Fruit fly (Drosophila melanogaster) whole organism, embryonic: Measurements from ENCODE around the gene CG12661.

Source experiments
- Adf1 ChIP-seq: fragments of 200-800 bp; sonication (Bioruptor generic); IDR thresholded peaks from 2 replicates; pipeline ENCODE4 v1.3.6; 2022; ENCODE audit warnings: missing biosample characterization, missing genetic modification characterization
- B-H1 ChIP-seq: fragments of 200-800 bp; sonication (Bioruptor generic); IDR thresholded peaks from 3 replicates; pipeline ENCODE4 v1.3.6; 2022; ENCODE audit warnings: missing biosample characterization, missing genetic modification characterization
- Blimp-1 ChIP-seq: fragments of 200-800 bp; sonication (Bioruptor generic); optimal IDR thresholded peaks from 3 replicates; lab custom pipeline; 2018; ENCODE audit warnings: missing biosample characterization, missing genetic modification characterization, mild to moderate bottlenecking, moderate library complexity, missing genetic modification reagents
- BtbVII ChIP-seq: fragments of 200-800 bp; sonication (Bioruptor generic); optimal IDR thresholded peaks from 3 replicates; lab custom pipeline; 2017; ENCODE audit warnings: missing biosample characterization, mild to moderate bottlenecking, missing genetic modification characterization
- CG10321 ChIP-seq: fragments of 200-800 bp; sonication (Bioruptor generic); IDR thresholded peaks from 2 replicates; pipeline ENCODE4 v1.3.6; 2022; ENCODE audit warnings: missing biosample characterization, missing genetic modification characterization
- CG10565 ChIP-seq: fragments of 200-800 bp; sonication (Bioruptor generic); optimal IDR thresholded peaks from 3 replicates; lab custom pipeline; 2016; ENCODE audit warnings: missing biosample characterization, mild to moderate bottlenecking, missing genetic modification characterization
- CG11560 ChIP-seq: fragments of 200-800 bp; sonication (Bioruptor generic); IDR thresholded peaks from 3 replicates; pipeline ENCODE4 v1.3.6; 2022; ENCODE audit warnings: missing biosample characterization, missing genetic modification characterization
- CG13123 ChIP-seq: fragments of 200-800 bp; sonication (Bioruptor generic); optimal IDR thresholded peaks from 2 replicates; lab custom pipeline; 2016; ENCODE audit warnings: missing biosample characterization, missing genetic modification characterization
- CG13775 ChIP-seq: fragments of 200-800 bp; sonication (Bioruptor generic); optimal IDR thresholded peaks from 3 replicates; lab custom pipeline; 2017; ENCODE audit warnings: missing biosample characterization, mild to moderate bottlenecking, missing genetic modification characterization
- CG15479 ChIP-seq: fragments of 200-800 bp; sonication (Bioruptor generic); optimal IDR thresholded peaks from 3 replicates; lab custom pipeline; 2019; ENCODE audit warnings: missing biosample characterization, mild to moderate bottlenecking, missing genetic modification characterization, moderate library complexity
- CG16779 ChIP-seq: fragments of 200-800 bp; sonication (Bioruptor generic); IDR thresholded peaks from 2 replicates; pipeline ENCODE4 v1.3.6; 2022; ENCODE audit warnings: missing biosample characterization, missing genetic modification characterization
- CG17385 ChIP-seq: fragments of 200-800 bp; sonication (Bioruptor generic); optimal IDR thresholded peaks from 3 replicates; lab custom pipeline; 2018; ENCODE audit warnings: missing biosample characterization, mild to moderate bottlenecking, missing genetic modification characterization
- CG1792 ChIP-seq: fragments of 200-800 bp; sonication (Bioruptor generic); optimal IDR thresholded peaks from 2 replicates; lab custom pipeline; 2016; ENCODE audit warnings: missing biosample characterization, missing genetic modification characterization
- CG1832 ChIP-seq: fragments of 200-800 bp; sonication (Bioruptor generic); optimal IDR thresholded peaks from 2 replicates; lab custom pipeline; 2017; ENCODE audit warnings: missing biosample characterization, mild to moderate bottlenecking, missing genetic modification characterization, inconsistent platforms
- CG2875 ChIP-seq: fragments of 200-800 bp; sonication (Bioruptor generic); optimal IDR thresholded peaks from 2 replicates; lab custom pipeline; 2017; ENCODE audit warnings: missing biosample characterization, mild to moderate bottlenecking, missing genetic modification characterization, missing genetic modification reagents
- CG30403 ChIP-seq: fragments of 200-800 bp; sonication (Bioruptor generic); optimal IDR thresholded peaks from 3 replicates; lab custom pipeline; 2016; ENCODE audit warnings: missing biosample characterization, missing genetic modification characterization
- CG4360 ChIP-seq: fragments of 200-800 bp; sonication (Bioruptor generic); IDR thresholded peaks from 2 replicates; pipeline ENCODE4 v1.3.6; 2022; ENCODE audit warnings: missing biosample characterization, missing genetic modification characterization
- CG6683 ChIP-seq: fragments of 200-800 bp; sonication (Bioruptor generic); optimal IDR thresholded peaks from 2 replicates; lab custom pipeline; 2017; ENCODE audit warnings: missing biosample characterization, mild to moderate bottlenecking, missing genetic modification characterization, missing genetic modification reagents
- CG6765 ChIP-seq: fragments of 200-800 bp; sonication (Bioruptor generic); optimal IDR thresholded peaks from 3 replicates; lab custom pipeline; 2017; ENCODE audit warnings: missing biosample characterization, mild to moderate bottlenecking, missing genetic modification characterization
- CG7357 ChIP-seq: fragments of 200-800 bp; sonication (Bioruptor generic); IDR thresholded peaks from 3 replicates; pipeline ENCODE4 v1.3.6; 2022; ENCODE audit warnings: missing biosample characterization, missing genetic modification characterization
- CG9727 ChIP-seq: fragments of 200-800 bp; sonication (Bioruptor generic); optimal IDR thresholded peaks from 3 replicates; lab custom pipeline; 2017; ENCODE audit warnings: missing biosample characterization, mild to moderate bottlenecking, missing genetic modification characterization
- Camta ChIP-seq: fragments of 200-800 bp; sonication (Bioruptor generic); optimal IDR thresholded peaks from 2 replicates; lab custom pipeline; 2016; ENCODE audit warnings: missing biosample characterization, missing genetic modification characterization
- Elba2 ChIP-seq: fragments of 200-800 bp; sonication (Bioruptor generic); optimal IDR thresholded peaks from 3 replicates; lab custom pipeline; 2016; ENCODE audit warnings: missing biosample characterization, missing genetic modification characterization
- HLH3B ChIP-seq: fragments of 200-800 bp; sonication (Bioruptor generic); IDR thresholded peaks from 2 replicates; pipeline ENCODE4 v1.3.6; 2022; ENCODE audit warnings: missing biosample characterization, missing genetic modification characterization
- HLHmδ ChIP-seq: fragments of 200-800 bp; sonication (Bioruptor generic); optimal IDR thresholded peaks from 2 replicates; lab custom pipeline; 2018; ENCODE audit warnings: missing biosample characterization, mild to moderate bottlenecking, missing genetic modification characterization, moderate library complexity
- Lhr ChIP-seq: fragments of 200-800 bp; sonication (Bioruptor generic); optimal IDR thresholded peaks from 3 replicates; lab custom pipeline; 2017; ENCODE audit warnings: mild to moderate bottlenecking, missing biosample characterization, missing genetic modification reagents, missing genetic modification characterization
- Mrtf ChIP-seq: fragments of 200-800 bp; sonication (Bioruptor generic); IDR thresholded peaks from 3 replicates; pipeline ENCODE4 v1.3.6; 2022; ENCODE audit warnings: missing biosample characterization, missing genetic modification characterization
- NfI ChIP-seq: fragments of 200-800 bp; sonication (Bioruptor generic); optimal IDR thresholded peaks from 3 replicates; lab custom pipeline; 2018; ENCODE audit warnings: missing biosample characterization, mild to moderate bottlenecking, missing genetic modification characterization, moderate library complexity
- Scr ChIP-seq: fragments of 200-800 bp; sonication (Bioruptor generic); IDR thresholded peaks from 2 replicates; pipeline ENCODE4 v1.3.6; 2022; ENCODE audit warnings: missing biosample characterization, missing genetic modification characterization; ENCODE audit not compliant: partially characterized antibody
- Trl ChIP-seq, 3 experiments: fragments of >200 bp in 2 of 3; fragments of 200-800 bp in 1 of 3; sonication (Bioruptor generic) in 1 of 3; optimal IDR thresholded peaks; 2 replicates in 1 of 3; 3 replicates in 2 of 3; lab custom pipeline; 2016 to 2017; ENCODE audit warnings: missing biosample characterization in 1 of 3, missing genetic modification characterization in 1 of 3
- bbx ChIP-seq: fragments of 200-800 bp; sonication (Bioruptor generic); IDR thresholded peaks from 2 replicates; pipeline ENCODE4 v1.3.6; 2022; ENCODE audit warnings: missing biosample characterization, missing genetic modification characterization; ENCODE audit not compliant: partially characterized antibody
- cg ChIP-seq: fragments of 200-800 bp; sonication (Bioruptor generic); optimal IDR thresholded peaks from 3 replicates; lab custom pipeline; 2019; ENCODE audit warnings: missing biosample characterization, mild to moderate bottlenecking, missing genetic modification characterization, moderate library complexity
- crp ChIP-seq, 2 experiments: fragments of 200-800 bp; sonication (Bioruptor generic); optimal IDR thresholded peaks; 2 replicates in 1 of 2; 3 replicates in 1 of 2; lab custom pipeline; 2017; ENCODE audit warnings: missing biosample characterization in 2 of 2, missing genetic modification characterization in 2 of 2, mild to moderate bottlenecking in 1 of 2, moderate library complexity in 1 of 2
- ewg ChIP-seq: fragments of 200-800 bp; sonication (Bioruptor generic); optimal IDR thresholded peaks from 3 replicates; lab custom pipeline; 2017; ENCODE audit warnings: mild to moderate bottlenecking, missing biosample characterization, missing genetic modification reagents, missing genetic modification characterization
- fd96Cb ChIP-seq: fragments of 200-800 bp; sonication (Bioruptor generic); optimal IDR thresholded peaks from 2 replicates; lab custom pipeline; 2018; ENCODE audit warnings: missing biosample characterization, mild to moderate bottlenecking, missing genetic modification characterization, moderate library complexity
- ftz-f1 ChIP-seq: fragments of 200-800 bp; sonication (Bioruptor generic); optimal IDR thresholded peaks from 2 replicates; lab custom pipeline; 2016; ENCODE audit warnings: missing biosample characterization, missing genetic modification characterization
- gsb-n ChIP-seq: fragments of 200-800 bp; sonication (Bioruptor generic); optimal IDR thresholded peaks from 3 replicates; lab custom pipeline; 2018; ENCODE audit warnings: missing biosample characterization, mild to moderate bottlenecking, missing genetic modification characterization
- insv ChIP-seq, 2 experiments: fragments of 200-800 bp; sonication (Bioruptor generic); optimal IDR thresholded peaks; 3 replicates each; lab custom pipeline; 2016 to 2018; ENCODE audit warnings: missing biosample characterization in 2 of 2, missing genetic modification characterization in 2 of 2
- kah ChIP-seq: fragments of 200-800 bp; sonication (Bioruptor generic); optimal IDR thresholded peaks from 2 replicates; lab custom pipeline; 2018; ENCODE audit warnings: missing biosample characterization, mild to moderate bottlenecking, missing genetic modification characterization
- kni ChIP-seq: fragments of 200-800 bp; sonication (Bioruptor generic); optimal IDR thresholded peaks from 3 replicates; lab custom pipeline; 2017; ENCODE audit warnings: mild to moderate bottlenecking, missing biosample characterization, missing genetic modification reagents, missing genetic modification characterization
- mam ChIP-seq: fragments of 200-800 bp; sonication (Bioruptor generic); optimal IDR thresholded peaks from 3 replicates; lab custom pipeline; 2016; ENCODE audit warnings: missing biosample characterization, missing genetic modification characterization
- onecut ChIP-seq: fragments of 200-800 bp; sonication (Bioruptor generic); IDR thresholded peaks from 2 replicates; pipeline ENCODE4 v1.3.6; 2022; ENCODE audit warnings: missing biosample characterization, missing genetic modification characterization
- p53 ChIP-seq: fragments of 200-800 bp; sonication (Bioruptor generic); optimal IDR thresholded peaks from 2 replicates; lab custom pipeline; 2016; ENCODE audit warnings: missing biosample characterization, missing genetic modification characterization
- repo ChIP-seq: fragments of 200-800 bp; sonication (Bioruptor generic); optimal IDR thresholded peaks from 2 replicates; lab custom pipeline; 2016; ENCODE audit warnings: missing biosample characterization, missing genetic modification characterization
- salm ChIP-seq: fragments of 200-800 bp; sonication (Bioruptor generic); optimal IDR thresholded peaks from 2 replicates; lab custom pipeline; 2018; ENCODE audit warnings: missing biosample characterization, mild to moderate bottlenecking, missing genetic modification characterization
- sd ChIP-seq: fragments of 200-800 bp; sonication (Bioruptor generic); optimal IDR thresholded peaks from 3 replicates; lab custom pipeline; 2018; ENCODE audit warnings: missing biosample characterization, mild to moderate bottlenecking, missing genetic modification characterization, moderate library complexity
- sob ChIP-seq: fragments of 200-800 bp; sonication (Bioruptor generic); IDR thresholded peaks from 2 replicates; pipeline ENCODE4 v1.3.6; 2022; ENCODE audit warnings: missing biosample characterization, missing genetic modification characterization
- wor ChIP-seq: fragments of 200-800 bp; sonication (Bioruptor generic); IDR thresholded peaks from 2 replicates; pipeline ENCODE4 v1.3.6; 2022; ENCODE audit warnings: missing biosample characterization, missing genetic modification characterization

Gene CG12661

DNA sequence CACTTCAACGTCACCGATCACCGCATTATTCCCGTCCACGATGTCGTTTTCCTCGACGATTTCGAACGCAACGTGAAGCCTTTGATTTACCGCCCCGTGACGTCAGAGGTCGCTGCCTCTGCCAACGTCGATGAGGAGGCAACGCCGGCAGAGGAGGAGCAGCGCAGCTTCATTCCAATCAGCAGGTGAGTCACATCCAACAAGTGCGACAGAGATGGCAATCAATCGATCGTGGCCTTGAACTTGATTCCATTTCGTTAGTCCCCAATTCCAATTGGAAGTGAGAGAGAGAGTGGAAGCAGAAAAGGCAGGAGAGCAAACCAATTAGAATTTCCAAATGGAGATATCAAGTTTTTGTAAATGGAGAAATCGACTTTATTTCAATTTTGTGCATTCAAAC, 15.3 kb downstream of the CG12661 start:
- TF ChIP-seq ftz-f1 (GFP tag; lab: Kevin White, UChicago) (peak; percentile 61), fd96Cb (tag; lab: Kevin White, UChicago) (no peak), CG1792 (GFP tag; lab: Kevin White, UChicago) (no peak), crp (GFP tag; optimal IDR thresholded peaks at IDR 0.05; lab: Kevin White, UChicago) (no peak), kah (GFP tag; lab: Kevin White, UChicago) (peak; percentile 35), Trl (optimal IDR thresholded peaks at IDR 0.05; lab: Kevin White, UChicago) (peak in 1 of 2 experiments; percentile 9), Trl (GFP tag; optimal IDR thresholded peaks at IDR 0.05; lab: Kevin White, UChicago) (no peak), CG10321 (GFP tag; lab: Robert Waterston, UW) (peak; percentile 63), Adf1 (GFP tag; lab: Robert Waterston, UW) (peak; percentile 80), onecut (GFP tag; lab: Robert Waterston, UW) (peak; percentile 54), ewg (no peak), CG9727 (GFP tag; lab: Kevin White, UChicago) (no peak), CG2875 (GFP tag; lab: Kevin White, UChicago) (no peak), insv (GFP tag; optimal IDR thresholded peaks at IDR 0.05; lab: Kevin White, UChicago) (peak; percentile 91 to 97), sd (tag; lab: Kevin White, UChicago) (peak; percentile 18), Blimp-1 (GFP tag; lab: Kevin White, UChicago) (peak; percentile 79), CG1832 (GFP tag; lab: Kevin White, UChicago) (peak; percentile 52), Mrtf (no peak), kni (GFP tag; lab: Kevin White, UChicago) (peak; percentile 5), CG11560 (tag; lab: Robert Waterston, UW) (no peak)

dm6 chrX:8907547-8907813, 16.0 kb downstream of the CG12661 start:
- TF ChIP-seq CG6683 = no peak
- TF ChIP-seq CG15479 = peak; percentile 54
- peak; percentile 76 for TF ChIP-seq p53 (GFP tag; lab: Kevin White, UChicago)
- TF ChIP-seq CG13123 (GFP tag; lab: Kevin White, UChicago) = no peak
- TF ChIP-seq CG4360 (GFP tag; lab: Robert Waterston, UW) = no peak
- no peak for TF ChIP-seq CG13775
- TF ChIP-seq repo (GFP tag; lab: Kevin White, UChicago) = no peak
- TF ChIP-seq gsb-n (tag; lab: Kevin White, UChicago) = peak; percentile 47
- TF ChIP-seq Camta (GFP tag; lab: Kevin White, UChicago) = no peak
- TF ChIP-seq CG17385 = peak; percentile 77
- TF ChIP-seq Elba2 = peak; percentile 44
- peak in 1 of 2 experiments; percentile 35 for TF ChIP-seq insv (GFP tag; optimal IDR thresholded peaks at IDR 0.05; lab: Kevin White, UChicago)
- TF ChIP-seq CG30403 (GFP tag; lab: Kevin White, UChicago) = no peak
- peak; percentile 62 for TF ChIP-seq cg (GFP tag; lab: Kevin White, UChicago)
- no peak for TF ChIP-seq HLH3B (GFP tag; lab: Robert Waterston, UW)
- TF ChIP-seq sob (GFP tag; lab: Robert Waterston, UW) = no peak
- no peak for TF ChIP-seq CG6765 (GFP tag; lab: Kevin White, UChicago)

DNA sequence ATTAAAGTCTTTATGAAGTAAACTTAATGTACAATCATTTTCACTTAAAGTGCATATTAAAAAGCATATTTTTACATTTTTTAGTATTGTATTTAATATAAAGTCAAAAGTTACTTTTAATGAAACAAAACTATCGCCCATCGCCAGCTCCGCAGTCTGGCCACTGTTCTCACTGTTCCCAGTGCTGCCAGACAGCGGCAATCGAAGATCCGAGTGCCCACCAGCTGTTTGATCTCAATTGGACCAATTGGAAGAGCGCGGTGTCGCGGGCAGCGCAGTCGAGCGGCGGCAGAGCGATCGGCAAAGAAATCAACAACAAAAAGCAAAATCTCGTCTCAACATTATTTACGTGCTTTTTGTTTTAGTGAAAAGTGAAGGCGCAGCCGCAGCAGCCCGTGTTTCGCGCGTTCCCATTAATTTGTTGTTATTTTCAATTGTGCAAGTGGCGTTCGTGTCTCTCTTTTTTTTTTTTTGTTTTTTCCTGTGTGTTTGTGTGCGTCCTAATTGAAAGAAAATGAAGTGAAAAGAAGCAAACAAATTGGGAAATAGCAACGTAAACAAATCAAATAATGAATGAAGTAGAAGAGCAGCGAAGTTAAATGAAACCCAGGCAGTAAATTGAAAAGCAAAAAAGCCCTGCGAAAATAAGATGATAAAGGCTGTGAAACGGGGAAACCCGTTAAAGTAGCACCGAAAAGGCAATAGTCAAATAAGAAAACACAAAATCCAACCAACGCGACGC, 16.5 kb downstream of the CG12661 start, which contains the start of gene rdgA:
rdgA (plus strand) TSS at position 264 of the 742 bp plus-strand sequence.
- TF ChIP-seq Scr (GFP tag; lab: Robert Waterston, UW) (peak; percentile 51), mam (GFP tag; lab: Kevin White, UChicago) (peak; percentile 44), B-H1 (GFP tag; lab: Robert Waterston, UW) (0 out of 3 replicates have a peak, but pooled peaks have one; percentile 15), CG16779 (GFP tag; lab: Robert Waterston, UW) (no peak), Lhr (GFP tag; lab: Kevin White, UChicago) (no peak), kah (GFP tag; lab: Kevin White, UChicago) (no peak), bbx (peak; percentile 51), wor (GFP tag; lab: Robert Waterston, UW) (no peak), HLHmδ (GFP tag; lab: Kevin White, UChicago) (no peak), NfI (GFP tag; lab: Kevin White, UChicago) (peak; percentile 33), CG7357 (GFP tag; lab: Robert Waterston, UW) (no peak), BtbVII (GFP tag; lab: Kevin White, UChicago) (no peak), salm (tag; lab: Kevin White, UChicago) (no peak), CG10565 (GFP tag; lab: Kevin White, UChicago) (no peak)
